Worm (Caenorhabditis elegans): Measurements from ENCODE around the gene Y45F10C.4.
"Not testable (repeated sequence)": the region's sequence is repeated elsewhere in the genome, so short reads cannot be mapped to it uniquely, and the experiment has no call there.

DNA sequence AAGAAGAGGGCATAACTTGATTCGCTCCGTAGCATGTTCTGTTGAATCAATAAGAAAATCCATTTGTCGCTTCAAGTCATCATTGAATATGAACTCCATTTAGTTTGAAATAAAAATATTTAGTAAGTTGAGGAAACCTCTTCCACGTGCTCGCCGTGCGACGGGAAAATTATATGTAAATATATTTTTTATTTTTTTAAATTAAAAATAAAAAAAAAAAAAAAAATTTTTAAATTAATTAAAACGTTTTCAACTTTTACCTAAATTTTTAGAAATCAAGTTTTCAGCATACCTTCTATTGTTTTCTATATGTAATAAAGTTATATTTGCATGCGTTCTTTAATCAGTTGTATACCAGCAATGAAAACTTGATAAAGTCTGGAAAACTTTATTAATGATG is 4.5 kb downstream of the Y45F10C.4 start, which contains the start of gene Y45F10C.1:
- not testable (repeated sequence) for TF ChIP-seq crh-2 (tag; optimal IDR thresholded peaks at IDR 0.05); snpc-4 (tag; optimal IDR thresholded peaks at IDR 0.05); ceh-82 (tag; optimal IDR thresholded peaks at IDR 0.05); sma-9 (GFP tag; optimal IDR thresholded peaks at IDR 0.05); sma-9 (tag; optimal IDR thresholded peaks at IDR 0.05); zag-1 (tag; optimal IDR thresholded peaks at IDR 0.05); fos-1 (tag; optimal IDR thresholded peaks at IDR 0.05); mdl-1 (tag; optimal IDR thresholded peaks at IDR 0.05)

All from whole organism, L2 larva.